Worm (Caenorhabditis elegans) whole organism, early embryonic: ENCODE measurements around the gene F39E9.6.

Experiments
- B0310.2 ChIP-seq: sonication (generic microtip); optimal IDR thresholded peaks from 2 replicates; lab custom pipeline; 2016; ENCODE audit warnings: mild to moderate bottlenecking, missing genetic modification characterization, missing compliant biosample characterization
- F13C5.2 ChIP-seq: sonication (generic microtip); optimal IDR thresholded peaks from 2 replicates; lab custom pipeline; 2017; ENCODE audit warnings: mild to moderate bottlenecking, missing genetic modification characterization, inconsistent platforms, missing compliant biosample characterization
- aly-1 ChIP-seq: sonication (generic microtip); optimal IDR thresholded peaks from 2 replicates; lab custom pipeline; 2016; ENCODE audit warnings: missing genetic modification characterization, missing compliant biosample characterization
- ama-1 ChIP-seq: fragments of 150-350 bp; optimal IDR thresholded peaks from 2 replicates; lab custom pipeline; 2014
- ceh-13 ChIP-seq: fragments of 200-800 bp; sonication (Bioruptor generic); optimal IDR thresholded peaks from 2 replicates; lab custom pipeline; 2018; ENCODE audit warnings: mild to moderate bottlenecking, missing genetic modification characterization, missing compliant biosample characterization
- ceh-36 ChIP-seq: sonication (generic microtip); optimal IDR thresholded peaks from 2 replicates; lab custom pipeline; 2016; ENCODE audit warnings: missing genetic modification characterization, inconsistent platforms, missing compliant biosample characterization
- ets-7 ChIP-seq: sonication (generic microtip); optimal IDR thresholded peaks from 2 replicates; lab custom pipeline; 2016; ENCODE audit warnings: missing genotype, missing genetic modification characterization, missing compliant biosample characterization
- flt-1 ChIP-seq: fragments of 200-800 bp; sonication (Bioruptor generic); IDR thresholded peaks from 2 replicates; pipeline ENCODE4 v1.3.6; 2022; ENCODE audit warnings: missing genetic modification characterization, missing compliant biosample characterization
- hmbx-1 ChIP-seq: sonication (generic microtip); optimal IDR thresholded peaks from 2 replicates; lab custom pipeline; 2016; ENCODE audit warnings: mild to moderate bottlenecking, missing genetic modification characterization, missing compliant biosample characterization
- hmg-4 ChIP-seq: fragments of 200-800 bp; sonication (Bioruptor generic); optimal IDR thresholded peaks from 2 replicates; lab custom pipeline; 2018; ENCODE audit warnings: mild to moderate bottlenecking, missing genetic modification characterization, missing compliant biosample characterization
- hnd-1 ChIP-seq: sonication (generic microtip); optimal IDR thresholded peaks from 2 replicates; lab custom pipeline; 2016; ENCODE audit warnings: missing genetic modification characterization, missing compliant biosample characterization
- pes-1 ChIP-seq: fragments of 200-800 bp; sonication (Bioruptor generic); IDR thresholded peaks from 2 replicates; pipeline ENCODE4 v1.3.6; 2022; ENCODE audit warnings: missing genetic modification reagents, missing genetic modification characterization, missing compliant biosample characterization
- scrt-1 ChIP-seq: fragments of 200-800 bp; sonication (Bioruptor generic); IDR thresholded peaks from 2 replicates; pipeline ENCODE4 v1.3.6; 2022; ENCODE audit warnings: missing genetic modification characterization, missing compliant biosample characterization
- sea-1 ChIP-seq: fragments of 200-800 bp; sonication (Bioruptor generic); conservative IDR thresholded peaks from 2 replicates; pipeline ENCODE4 v1.3.6; 2022; ENCODE audit warnings: missing genetic modification characterization, missing compliant biosample characterization
- tbx-11 ChIP-seq: fragments of 200-800 bp; sonication (Bioruptor generic); IDR thresholded peaks from 2 replicates; pipeline ENCODE4 v1.3.6; 2022; ENCODE audit warnings: missing genetic modification characterization, missing compliant biosample characterization
- tbx-37 ChIP-seq: fragments of 200-800 bp; sonication (Bioruptor generic); conservative IDR thresholded peaks from 2 replicates; pipeline ENCODE4 v1.3.6; 2022; ENCODE audit warnings: missing genetic modification reagents, missing genetic modification characterization, missing compliant biosample characterization
- tra-4 ChIP-seq: sonication (generic microtip); optimal IDR thresholded peaks from 2 replicates; lab custom pipeline; 2017; ENCODE audit warnings: missing genetic modification characterization, missing compliant biosample characterization

The F39E9.6 gene

ce11 chrII:3313442-3313841, at the start of gene F39E9.6:
Gene F39E9.6 (minus strand): TSS chrII:3313542.
- TF ChIP-seq ama-1 (no peak), ceh-36 (tag; lab: Kevin White, UChicago) (no peak)

- TF ChIP-seq hmbx-1 (no peak), scrt-1 (GFP tag; lab: Robert Waterston, UW) (no peak), ceh-36 (tag; lab: Kevin White, UChicago) (no peak), hnd-1 (no peak), tra-4 (tag; lab: Kevin White, UChicago) (no peak), ceh-13 (GFP tag; lab: Kevin White, UChicago) (no peak), ets-7 (tag; lab: Kevin White, UChicago) (no peak), ama-1 (no peak), pes-1 (GFP tag; lab: Robert Waterston, UW) (no peak), sea-1 (GFP tag; lab: Robert Waterston, UW) (no peak), aly-1 (no peak), flt-1 (GFP tag; lab: Robert Waterston, UW) (no peak), hmg-4 (GFP tag; lab: Kevin White, UChicago) (no peak), tbx-11 (no peak), F13C5.2 (tag; lab: Kevin White, UChicago) (no peak), B0310.2 (tag; lab: Kevin White, UChicago) (no peak), tbx-37 (GFP tag; lab: Robert Waterston, UW) (no peak)
These were observed 45.5 kb upstream of the F39E9.6 start, which contains the start of the genes lido-14 and bath-27 for ce11 chrII:3358834-3359233. Gene lido-14 (plus strand): TSS chrII:3359134. Gene bath-27 (plus strand): TSS chrII:3359139.

DNA sequence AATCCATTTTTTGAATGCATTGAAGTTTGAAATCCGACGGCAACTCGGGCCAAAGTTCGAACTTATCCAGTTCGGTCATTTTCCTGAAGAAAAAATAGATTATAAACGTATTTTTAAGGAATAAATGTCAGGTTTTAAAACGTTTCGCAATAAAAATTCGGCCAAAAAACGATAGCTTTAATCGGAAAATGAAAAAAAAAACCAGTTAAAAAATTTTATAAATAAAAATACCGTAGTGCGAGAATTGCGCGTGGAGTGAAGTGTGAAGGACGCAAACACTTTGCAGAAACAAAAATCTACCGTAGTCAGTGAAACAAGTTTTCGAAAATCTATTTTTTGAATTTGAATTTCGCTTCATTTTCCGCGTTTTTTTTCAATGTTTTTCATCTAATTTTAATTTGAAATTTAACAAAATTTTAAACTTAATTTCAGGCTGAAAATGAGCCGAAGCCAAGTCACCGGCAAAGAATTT, 36.5 kb upstream of the F39E9.6 start, which contains the start of gene F14D2.8:
Gene F14D2.8, minus strand, starts transcription at position 51 of the 472 bp plus-strand sequence.
- TF ChIP-seq B0310.2 (tag; lab: Kevin White, UChicago) = no peak

DNA sequence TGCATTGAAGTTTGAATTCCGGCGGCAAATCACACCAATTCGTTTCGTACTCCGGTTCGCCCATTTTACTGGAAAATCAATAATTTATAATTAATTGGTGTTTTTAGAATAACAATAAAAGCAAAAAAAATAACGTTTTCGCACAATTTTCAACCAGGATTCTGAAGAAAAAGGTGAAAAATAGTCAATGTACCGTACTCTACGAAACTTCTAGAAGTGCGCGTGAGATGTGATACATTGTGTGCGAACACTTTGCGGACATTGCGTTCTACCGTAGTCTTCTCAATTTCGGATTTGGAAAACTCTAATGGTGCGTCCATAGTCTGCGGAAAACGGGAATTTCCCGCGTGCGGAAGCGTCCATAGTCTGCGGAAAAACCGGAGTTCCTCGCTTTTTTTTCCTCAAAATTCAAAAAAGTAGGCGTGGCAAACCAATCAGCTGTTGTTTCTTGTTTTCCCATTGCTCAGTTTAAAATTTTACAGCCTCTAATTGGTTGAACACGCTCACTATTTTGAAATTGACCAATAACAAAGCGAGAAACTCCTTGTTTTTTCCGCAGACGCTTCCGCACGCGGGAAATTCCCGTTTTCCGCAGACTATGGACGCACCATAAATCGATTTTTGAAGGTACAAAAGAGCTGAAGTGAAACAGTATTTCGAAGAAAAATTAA, 34.7 kb upstream of the F39E9.6 start, which contains the start of the genes F14D2.14 and bath-29:
Gene F14D2.14, minus strand, starts transcription at position 51 of the 671 bp plus-strand sequence.
Gene bath-29, plus strand, starts transcription at position 621 of the 671 bp plus-strand sequence.
- TF ChIP-seq tbx-37 (GFP tag; lab: Robert Waterston, UW) (no peak), ets-7 (tag; lab: Kevin White, UChicago) (no peak), hmg-4 (GFP tag; lab: Kevin White, UChicago) (no peak), tra-4 (tag; lab: Kevin White, UChicago) (no peak), ceh-36 (tag; lab: Kevin White, UChicago) (no peak), hnd-1 (no peak), hmbx-1 (no peak), pes-1 (GFP tag; lab: Robert Waterston, UW) (no peak), scrt-1 (GFP tag; lab: Robert Waterston, UW) (no peak), aly-1 (no peak), flt-1 (GFP tag; lab: Robert Waterston, UW) (no peak), tbx-11 (no peak), ceh-13 (GFP tag; lab: Kevin White, UChicago) (no peak), F13C5.2 (tag; lab: Kevin White, UChicago) (no peak), sea-1 (GFP tag; lab: Robert Waterston, UW) (no peak), ama-1 (no peak)

- TF ChIP-seq sea-1 (GFP tag; lab: Robert Waterston, UW) = no peak
- TF ChIP-seq tra-4 (tag; lab: Kevin White, UChicago) = no peak
- no peak for TF ChIP-seq tbx-37 (GFP tag; lab: Robert Waterston, UW)
- TF ChIP-seq ceh-13 (GFP tag; lab: Kevin White, UChicago) = no peak
- TF ChIP-seq ceh-36 (tag; lab: Kevin White, UChicago) = no peak
- no peak for TF ChIP-seq scrt-1 (GFP tag; lab: Robert Waterston, UW)
- no peak for TF ChIP-seq pes-1 (GFP tag; lab: Robert Waterston, UW)
- TF ChIP-seq ama-1 = no peak
- no peak for TF ChIP-seq ets-7 (tag; lab: Kevin White, UChicago)
These were observed 33.0 kb upstream of the F39E9.6 start, which contains the start of gene bath-30 for ce11 chrII:3346328-3346780. Gene bath-30 (minus strand): TSS chrII:3346378.

ce11 chrII:3344917-3345316, 31.6 kb upstream of the F39E9.6 start, which contains the start of gene bath-28:
Gene bath-28 (minus strand): TSS chrII:3344967.
- TF ChIP-seq ceh-13 (GFP tag; lab: Kevin White, UChicago) (no peak), flt-1 (GFP tag; lab: Robert Waterston, UW) (no peak), scrt-1 (GFP tag; lab: Robert Waterston, UW) (no peak), sea-1 (GFP tag; lab: Robert Waterston, UW) (no peak), pes-1 (GFP tag; lab: Robert Waterston, UW) (no peak), tbx-37 (GFP tag; lab: Robert Waterston, UW) (no peak), ceh-36 (tag; lab: Kevin White, UChicago) (no peak), B0310.2 (tag; lab: Kevin White, UChicago) (no peak), tra-4 (tag; lab: Kevin White, UChicago) (no peak), ets-7 (tag; lab: Kevin White, UChicago) (no peak), hmg-4 (GFP tag; lab: Kevin White, UChicago) (no peak), aly-1 (no peak), hnd-1 (no peak), F13C5.2 (tag; lab: Kevin White, UChicago) (no peak), tbx-11 (no peak), hmbx-1 (no peak), ama-1 (no peak)

ce11 chrII:3343714-3344113, 30.4 kb upstream of the F39E9.6 start, which contains the start of gene F14D2.15:
Gene F14D2.15 (minus strand): TSS chrII:3343814.
- TF ChIP-seq ets-7 (tag; lab: Kevin White, UChicago) (no peak), B0310.2 (tag; lab: Kevin White, UChicago) (no peak), ceh-36 (tag; lab: Kevin White, UChicago) (no peak), hnd-1 (no peak), aly-1 (no peak), F13C5.2 (tag; lab: Kevin White, UChicago) (no peak), sea-1 (GFP tag; lab: Robert Waterston, UW) (no peak), tbx-11 (no peak)
